Worm (Caenorhabditis elegans): ENCODE measurements around the gene srd-64.

srd-64 gene

DNA sequence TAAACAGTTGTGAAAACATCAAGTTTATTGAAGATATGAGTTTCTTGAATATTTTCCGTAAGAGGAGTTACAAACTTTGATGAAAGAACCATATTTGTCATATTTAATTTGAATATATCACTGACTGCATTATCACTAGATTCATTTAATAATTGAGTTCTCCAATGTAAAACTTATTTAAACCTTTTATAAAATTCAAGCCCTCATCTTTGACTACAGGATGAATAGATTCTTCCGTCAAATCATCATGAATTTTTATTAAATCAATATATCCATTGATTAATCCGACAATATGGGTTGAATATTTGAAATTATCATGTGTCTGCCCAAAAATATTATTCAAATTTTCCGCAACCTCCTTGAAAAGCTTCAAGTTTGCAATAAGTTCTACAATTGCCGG is 6.9 kb downstream of the srd-64 start, which contains the start of gene Y22D7AR.7:
Gene Y22D7AR.7, minus strand, starts transcription at position 101 of the 400 bp plus-strand sequence.
- TF ChIP-seq lin-35 (GFP tag; optimal IDR thresholded peaks at IDR 0.05) (no peak), isw-1 (GFP tag; IDR thresholded peaks at IDR 0.05) (no peak), nhr-85 (tag) (peak; percentile 47), nhr-12 (tag; optimal IDR thresholded peaks at IDR 0.05) (no peak), grh-1 (GFP tag; IDR thresholded peaks at IDR 0.05) (no peak)

DNA sequence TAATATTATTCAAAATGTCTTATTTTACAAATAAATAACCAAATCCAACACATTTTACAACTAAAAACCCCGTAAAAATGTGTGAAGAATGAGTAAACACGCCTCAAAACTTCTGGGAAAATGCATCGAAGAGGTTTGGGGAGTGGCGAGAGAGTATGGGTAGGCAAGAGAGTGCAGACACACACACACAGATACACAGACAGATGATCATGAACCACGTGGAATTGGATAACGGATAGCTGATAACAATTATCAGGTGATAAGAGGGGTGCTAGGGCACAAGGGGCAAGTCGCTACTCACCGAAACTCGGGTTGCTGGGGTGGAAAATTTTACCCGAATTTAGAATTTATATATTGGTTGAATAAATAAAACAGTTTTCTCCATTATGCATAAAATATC is 12.6 kb downstream of the srd-64 start:
- no peak for TF ChIP-seq snu-23 (GFP tag; optimal IDR thresholded peaks at IDR 0.05)
- TF ChIP-seq fkh-10 (GFP tag; optimal IDR thresholded peaks at IDR 0.05), result no peak
- TF ChIP-seq fkh-8 (tag; optimal IDR thresholded peaks at IDR 0.05), result peak; percentile 60
- peak; percentile 4 for TF ChIP-seq blmp-1 (tag; optimal IDR thresholded peaks at IDR 0.05)
- TF ChIP-seq unc-30 (tag; optimal IDR thresholded peaks at IDR 0.05), result no peak
- peak; percentile 20 for TF ChIP-seq lir-3 (tag; optimal IDR thresholded peaks at IDR 0.05; ENCODE audit: poor library complexity)
- TF ChIP-seq ztf-4 (tag; optimal IDR thresholded peaks at IDR 0.05), result peak; percentile 19
- TF ChIP-seq unc-62 (GFP tag; optimal IDR thresholded peaks at IDR 0.05), result no peak
- TF ChIP-seq hlh-4 (tag; optimal IDR thresholded peaks at IDR 0.05), result no peak
- TF ChIP-seq jun-1 (tag; optimal IDR thresholded peaks at IDR 0.05), result no peak
- no peak for TF ChIP-seq xbp-1 (tag; optimal IDR thresholded peaks at IDR 0.05)
- no peak for TF ChIP-seq ztf-11 (tag; optimal IDR thresholded peaks at IDR 0.05)
- no peak for TF ChIP-seq ces-1 (GFP tag; optimal IDR thresholded peaks at IDR 0.05)
- TF ChIP-seq snpc-4 (tag; optimal IDR thresholded peaks at IDR 0.05), result no peak
- no peak for TF ChIP-seq ceh-90 (tag; optimal IDR thresholded peaks at IDR 0.05)
- TF ChIP-seq lsy-2 (tag; optimal IDR thresholded peaks at IDR 0.05), result peak in 1 of 2 experiments; percentile 41
- TF ChIP-seq lin-35 (GFP tag; optimal IDR thresholded peaks at IDR 0.05), result peak in 1 of 2 experiments; percentile 44
- 0 out of 2 replicates have a peak, but pooled peaks have one; percentile 16 for TF ChIP-seq mab-9 (GFP tag; IDR thresholded peaks at IDR 0.05)
- TF ChIP-seq ceh-8 (GFP tag; optimal IDR thresholded peaks at IDR 0.05), result no peak
- no peak for TF ChIP-seq alr-1 (tag; optimal IDR thresholded peaks at IDR 0.05; ENCODE audit: borderline replicate concordance)
- TF ChIP-seq aly-2 (tag; optimal IDR thresholded peaks at IDR 0.05), result no peak
- no peak for TF ChIP-seq nhr-28 (tag; optimal IDR thresholded peaks at IDR 0.05)
- no peak for TF ChIP-seq nhr-12 (tag; optimal IDR thresholded peaks at IDR 0.05)
- no peak for TF ChIP-seq ama-1 (optimal IDR thresholded peaks at IDR 0.05)
- no peak for TF ChIP-seq aha-1 (tag; optimal IDR thresholded peaks at IDR 0.05)
- TF ChIP-seq pag-3 (tag; optimal IDR thresholded peaks at IDR 0.05; ENCODE audit: borderline replicate concordance, insufficient read depth), result no peak
- TF ChIP-seq unc-86 (tag; optimal IDR thresholded peaks at IDR 0.05), result no peak
- TF ChIP-seq zag-1 (tag; optimal IDR thresholded peaks at IDR 0.05), result no peak
- TF ChIP-seq lin-39 (tag; optimal IDR thresholded peaks at IDR 0.05), result no peak
- TF ChIP-seq C04F5.9 (tag; optimal IDR thresholded peaks at IDR 0.05), result no peak
- TF ChIP-seq isw-1 (GFP tag; IDR thresholded peaks at IDR 0.05), result no peak
- TF ChIP-seq ceh-88 (GFP tag; IDR thresholded peaks at IDR 0.05), result no peak
- TF ChIP-seq nhr-19 (GFP tag; conservative IDR thresholded peaks at IDR 0.05), result peak; percentile 66
- TF ChIP-seq hlh-17 (GFP tag; optimal IDR thresholded peaks at IDR 0.05; ENCODE audit: borderline replicate concordance), result no peak
- TF ChIP-seq rnt-1 (tag; optimal IDR thresholded peaks at IDR 0.05), result peak; percentile 80
- TF ChIP-seq dpl-1 (GFP tag; optimal IDR thresholded peaks at IDR 0.05), result peak; percentile 7 to 23 (median 22)
- no peak for TF ChIP-seq C16A3.4 (tag; optimal IDR thresholded peaks at IDR 0.05)
- peak in 2 of 6 experiments; percentile 63 to 79 for TF ChIP-seq elt-3 (tag; optimal IDR thresholded peaks at IDR 0.05)
- TF ChIP-seq nhr-76 (tag; optimal IDR thresholded peaks at IDR 0.05), result no peak
- peak; percentile 84 for TF ChIP-seq lin-14 (GFP tag; optimal IDR thresholded peaks at IDR 0.05)
- no peak for TF ChIP-seq efl-3 (GFP tag; optimal IDR thresholded peaks at IDR 0.05)
- peak; percentile 45 for TF ChIP-seq tbx-2 (tag; optimal IDR thresholded peaks at IDR 0.05)
- TF ChIP-seq ceh-63 (GFP tag; optimal IDR thresholded peaks at IDR 0.05), result no peak
- peak; percentile 61 for TF ChIP-seq elt-2 (tag; optimal IDR thresholded peaks at IDR 0.05)
- no peak for TF ChIP-seq egl-27 (tag; optimal IDR thresholded peaks at IDR 0.05)
- TF ChIP-seq nhr-237 (tag; optimal IDR thresholded peaks at IDR 0.05), result no peak
- no peak for TF ChIP-seq sox-4 (tag; optimal IDR thresholded peaks at IDR 0.05)
- no peak for TF ChIP-seq F16B12.6 (tag; optimal IDR thresholded peaks at IDR 0.05)

All from whole organism, L1 larva.